Fruit fly (Drosophila melanogaster): ENCODE measurements around the gene betaTub85D.

The betaTub85D gene

dm6 chr3R:9450672-9451071, 40.6 kb upstream of the betaTub85D start (continued):
- no peak for TF ChIP-seq CG31365 (tag; optimal IDR thresholded peaks at IDR 0.05)
- TF ChIP-seq Doc3 (GFP tag; IDR thresholded peaks at IDR 0.05; ENCODE audit: partially characterized antibody) = no peak
- 0 out of 2 replicates have a peak, but pooled peaks have one; percentile 11 for TF ChIP-seq Atf6 (GFP tag; IDR thresholded peaks at IDR 0.05)
- TF ChIP-seq CG11456 (GFP tag; IDR thresholded peaks at IDR 0.05) = no peak
- TF ChIP-seq CG12219 (GFP tag; optimal IDR thresholded peaks at IDR 0.05) = no peak
- TF ChIP-seq CG16779 (GFP tag; IDR thresholded peaks at IDR 0.05) = no peak
- no peak for TF ChIP-seq CG2712 (tag; optimal IDR thresholded peaks at IDR 0.05)
- no peak for TF ChIP-seq Elba2 (GFP tag; optimal IDR thresholded peaks at IDR 0.05)
- no peak for TF ChIP-seq chif (GFP tag; optimal IDR thresholded peaks at IDR 0.05)
- no peak for TF ChIP-seq sna (GFP tag; IDR thresholded peaks at IDR 0.05; ENCODE audit: partially characterized antibody)
- peak in 1 of 2 experiments; percentile 13 for TF ChIP-seq Pdp1 (GFP tag; optimal IDR thresholded peaks at IDR 0.05)
- TF ChIP-seq bsh (GFP tag; optimal IDR thresholded peaks at IDR 0.05) = no peak
- TF ChIP-seq sob (GFP tag; IDR thresholded peaks at IDR 0.05) = peak; percentile 12; the same call in 1 of the 2 replicates
- no peak for TF ChIP-seq peb (GFP tag; IDR thresholded peaks at IDR 0.05)
- no peak for TF ChIP-seq amos (GFP tag; IDR thresholded peaks at IDR 0.05; ENCODE audit: partially characterized antibody)
- TF ChIP-seq CHES-1-like (GFP tag; optimal IDR thresholded peaks at IDR 0.05) = no peak
- no peak for TF ChIP-seq Dip3 (GFP tag; optimal IDR thresholded peaks at IDR 0.05)
- TF ChIP-seq seq (GFP tag; IDR thresholded peaks at IDR 0.05) = no peak
- TF ChIP-seq Adf1 (GFP tag; IDR thresholded peaks at IDR 0.05) = no peak
- no peak for TF ChIP-seq rib (GFP tag; IDR thresholded peaks at IDR 0.05)
- TF ChIP-seq cg (GFP tag; optimal IDR thresholded peaks at IDR 0.05) = peak; percentile 72
- peak; percentile 7 for TF ChIP-seq luna (GFP tag; optimal IDR thresholded peaks at IDR 0.05)

dm6 chr3R:9448320-9448719, 38.2 kb upstream of the betaTub85D start:
- no peak for TF ChIP-seq CG7556 (GFP tag; optimal IDR thresholded peaks at IDR 0.05)
- no peak for TF ChIP-seq zfh1 (GFP tag; IDR thresholded peaks at IDR 0.05)
- TF ChIP-seq pfk (GFP tag; optimal IDR thresholded peaks at IDR 0.05) = peak; percentile 4
- no peak for TF ChIP-seq crol (GFP tag; IDR thresholded peaks at IDR 0.05)
- TF ChIP-seq Xrp1 (GFP tag; IDR thresholded peaks at IDR 0.05) = peak; percentile 36; the same call in 1 of the 2 replicates
- no peak for TF ChIP-seq CG3407 (GFP tag; optimal IDR thresholded peaks at IDR 0.05)
- no peak for TF ChIP-seq D19A (tag; optimal IDR thresholded peaks at IDR 0.05)
- TF ChIP-seq HHEX (GFP tag; optimal IDR thresholded peaks at IDR 0.05) = peak; percentile 52
- TF ChIP-seq salm (tag; optimal IDR thresholded peaks at IDR 0.05) = no peak
- TF ChIP-seq al (GFP tag; IDR thresholded peaks at IDR 0.05) = no peak
- peak; percentile 33; the same call in 1 of the 2 replicates for TF ChIP-seq CG14014 (GFP tag; IDR thresholded peaks at IDR 0.05)
- TF ChIP-seq CG4707 (GFP tag; optimal IDR thresholded peaks at IDR 0.05) = no peak
- no peak for TF ChIP-seq Hsf (GFP tag; optimal IDR thresholded peaks at IDR 0.05)
- TF ChIP-seq CG10543 (GFP tag; optimal IDR thresholded peaks at IDR 0.05) = peak; percentile 46
- TF ChIP-seq BtbVII (GFP tag; optimal IDR thresholded peaks at IDR 0.05) = peak; percentile 41
- TF ChIP-seq hkb (optimal IDR thresholded peaks at IDR 0.05) = no peak
- peak; percentile 32; the same call in 1 of the 2 replicates for TF ChIP-seq hkb (GFP tag; IDR thresholded peaks at IDR 0.05)
- peak; percentile 56 for TF ChIP-seq CG13296 (GFP tag; optimal IDR thresholded peaks at IDR 0.05)
- no peak for TF ChIP-seq Gsc (GFP tag; IDR thresholded peaks at IDR 0.05)
- 0 out of 2 replicates have a peak, but pooled peaks have one; percentile 6 for TF ChIP-seq seq (GFP tag; IDR thresholded peaks at IDR 0.05)
- TF ChIP-seq CG12236 (GFP tag; optimal IDR thresholded peaks at IDR 0.05) = no peak
- no peak for TF ChIP-seq Hmr (GFP tag; optimal IDR thresholded peaks at IDR 0.05)
- TF ChIP-seq CG12071 (GFP tag; optimal IDR thresholded peaks at IDR 0.05) = peak; percentile 53
- TF ChIP-seq Nf-YA (GFP tag; IDR thresholded peaks at IDR 0.05) = no peak
- peak; percentile 22 for TF ChIP-seq CG6765 (GFP tag; optimal IDR thresholded peaks at IDR 0.05)
- TF ChIP-seq CG4730 (GFP tag; IDR thresholded peaks at IDR 0.05) = no peak
- TF ChIP-seq Hand (GFP tag; optimal IDR thresholded peaks at IDR 0.05) = no peak
- TF ChIP-seq Fer1 (GFP tag; optimal IDR thresholded peaks at IDR 0.05) = peak; percentile 54
- no peak for TF ChIP-seq CG10267 (tag; optimal IDR thresholded peaks at IDR 0.05)
- TF ChIP-seq CG12299 (tag; optimal IDR thresholded peaks at IDR 0.05) = peak; percentile 5
- peak; percentile 28 for TF ChIP-seq CG34376 (GFP tag; optimal IDR thresholded peaks at IDR 0.05)

Measured in whole organism, embryonic.